Fruit fly (Drosophila melanogaster) whole organism, embryonic: Measurements from ENCODE around the gene CG6893.

Source experiments
- Abd-B ChIP-seq: fragments of 200-800 bp; sonication (Bioruptor generic); optimal IDR thresholded peaks from 2 replicates; lab custom pipeline; 2018; ENCODE audit warnings: missing biosample characterization, mild to moderate bottlenecking, missing genetic modification characterization, moderate library complexity
- Ada2b ChIP-seq: fragments of 200-800 bp; sonication (Bioruptor generic); IDR thresholded peaks from 2 replicates; pipeline ENCODE4 v1.3.6; 2022; ENCODE audit warnings: missing biosample characterization, missing genetic modification characterization
- Atf-2 ChIP-seq: fragments of 200-800 bp; sonication (Bioruptor generic); optimal IDR thresholded peaks from 2 replicates; lab custom pipeline; 2016; ENCODE audit warnings: missing biosample characterization, missing genetic modification characterization
- CG1024 ChIP-seq: fragments of 200-800 bp; sonication (Bioruptor generic); IDR thresholded peaks from 2 replicates; pipeline ENCODE4 v1.3.6; 2022; ENCODE audit warnings: missing biosample characterization, missing genetic modification characterization
- CG10366 ChIP-seq: fragments of 200-800 bp; sonication (Bioruptor generic); IDR thresholded peaks from 2 replicates; pipeline ENCODE4 v1.3.6; 2022; ENCODE audit warnings: missing biosample characterization, missing genetic modification characterization
- CG11247 ChIP-seq: fragments of 200-800 bp; sonication (Bioruptor generic); IDR thresholded peaks from 2 replicates; pipeline ENCODE4 v1.3.6; 2022; ENCODE audit warnings: missing biosample characterization, missing genetic modification characterization
- CG12659 ChIP-seq: fragments of 200-800 bp; sonication (Bioruptor generic); optimal IDR thresholded peaks from 3 replicates; lab custom pipeline; 2017; ENCODE audit warnings: mild to moderate bottlenecking, missing biosample characterization, missing genetic modification reagents, missing genetic modification characterization
- CG13123 ChIP-seq: fragments of 200-800 bp; sonication (Bioruptor generic); optimal IDR thresholded peaks from 2 replicates; lab custom pipeline; 2016; ENCODE audit warnings: missing biosample characterization, missing genetic modification characterization
- CG16815 ChIP-seq: fragments of 200-800 bp; sonication (Bioruptor generic); optimal IDR thresholded peaks from 3 replicates; lab custom pipeline; 2017; ENCODE audit warnings: missing biosample characterization, mild to moderate bottlenecking, missing genetic modification characterization
- CG17385 ChIP-seq: fragments of 200-800 bp; sonication (Bioruptor generic); optimal IDR thresholded peaks from 3 replicates; lab custom pipeline; 2018; ENCODE audit warnings: missing biosample characterization, mild to moderate bottlenecking, missing genetic modification characterization
- CG17802 ChIP-seq: fragments of 200-800 bp; sonication (Bioruptor generic); optimal IDR thresholded peaks from 2 replicates; lab custom pipeline; 2018; ENCODE audit warnings: missing biosample characterization, mild to moderate bottlenecking, missing genetic modification characterization, moderate library complexity
- CG17912 ChIP-seq: fragments of 200-800 bp; sonication (Bioruptor generic); optimal IDR thresholded peaks from 2 replicates; lab custom pipeline; 2018; ENCODE audit warnings: missing biosample characterization, mild to moderate bottlenecking, missing genetic modification characterization
- CG18262 ChIP-seq: fragments of 200-800 bp; optimal IDR thresholded peaks from 3 replicates; lab custom pipeline; 2019; ENCODE audit warnings: missing biosample characterization, mild to moderate bottlenecking, missing genetic modification characterization, moderate library complexity
- CG2199 ChIP-seq: fragments of 200-800 bp; sonication (Bioruptor generic); IDR thresholded peaks from 3 replicates; pipeline ENCODE4 v1.3.6; 2022; ENCODE audit warnings: missing biosample characterization, missing genetic modification characterization
- CG3281 ChIP-seq: fragments of 200-800 bp; sonication (Bioruptor generic); optimal IDR thresholded peaks from 3 replicates; lab custom pipeline; 2017; ENCODE audit warnings: missing biosample characterization, mild to moderate bottlenecking, missing genetic modification characterization
- CG3838 ChIP-seq: fragments of 200-800 bp; sonication (Bioruptor generic); optimal IDR thresholded peaks from 3 replicates; lab custom pipeline; 2016; ENCODE audit warnings: missing biosample characterization, missing genetic modification characterization
- CG4282 ChIP-seq: fragments of 200-800 bp; sonication (Bioruptor generic); optimal IDR thresholded peaks from 2 replicates; lab custom pipeline; 2016; ENCODE audit warnings: missing biosample characterization, missing genetic modification characterization
- CG5180 ChIP-seq: fragments of 200-800 bp; sonication (Bioruptor generic); optimal IDR thresholded peaks from 3 replicates; lab custom pipeline; 2017; ENCODE audit warnings: missing biosample characterization, missing genetic modification characterization, mild to moderate bottlenecking, moderate library complexity, missing genetic modification reagents
- CG7372 ChIP-seq: fragments of 200-800 bp; sonication (Bioruptor generic); IDR thresholded peaks from 2 replicates; pipeline ENCODE4 v1.3.6; 2022; ENCODE audit warnings: missing biosample characterization, missing genetic modification characterization
- CG7963 ChIP-seq: fragments of 200-800 bp; sonication (Bioruptor generic); IDR thresholded peaks from 3 replicates; pipeline ENCODE4 v1.3.6; 2022; ENCODE audit warnings: missing biosample characterization, missing genetic modification characterization; ENCODE audit not compliant: partially characterized antibody
- Dip2 ChIP-seq: fragments of 200-800 bp; sonication (Bioruptor generic); IDR thresholded peaks from 2 replicates; pipeline ENCODE4 v1.3.6; 2022; ENCODE audit warnings: missing biosample characterization, missing genetic modification characterization
- Dp ChIP-seq: fragments of 200-800 bp; sonication (Bioruptor generic); optimal IDR thresholded peaks from 2 replicates; lab custom pipeline; 2018; ENCODE audit warnings: missing biosample characterization, mild to moderate bottlenecking, missing genetic modification characterization, moderate library complexity
- Ets97D ChIP-seq: fragments of 200-800 bp; sonication (Bioruptor generic); optimal IDR thresholded peaks from 3 replicates; lab custom pipeline; 2016; ENCODE audit warnings: missing biosample characterization, missing genetic modification characterization
- Fer2 ChIP-seq: fragments of 200-800 bp; sonication (Bioruptor generic); optimal IDR thresholded peaks from 2 replicates; lab custom pipeline; 2018; ENCODE audit warnings: missing biosample characterization, mild to moderate bottlenecking, missing genetic modification characterization, moderate library complexity
- HLH54F ChIP-seq: fragments of 200-800 bp; sonication (Bioruptor generic); optimal IDR thresholded peaks from 3 replicates; lab custom pipeline; 2016; ENCODE audit warnings: missing biosample characterization, missing genetic modification characterization
- Jarid2 ChIP-seq: fragments of 200-800 bp; sonication (Bioruptor generic); optimal IDR thresholded peaks from 3 replicates; lab custom pipeline; 2017; ENCODE audit warnings: mild to moderate bottlenecking, missing biosample characterization, missing genetic modification reagents, missing genetic modification characterization
- Kr ChIP-seq: fragments of 200-800 bp; sonication (Bioruptor generic); optimal IDR thresholded peaks from 2 replicates; lab custom pipeline; 2017; ENCODE audit warnings: missing biosample characterization, mild to moderate bottlenecking, missing genetic modification characterization
- Lim3 ChIP-seq: fragments of 200-800 bp; sonication (Bioruptor generic); IDR thresholded peaks from 2 replicates; pipeline ENCODE4 v1.3.6; 2022; ENCODE audit warnings: missing biosample characterization, missing genetic modification characterization
- MBD-R2 ChIP-seq: fragments of 200-800 bp; sonication (Bioruptor generic); IDR thresholded peaks from 2 replicates; pipeline ENCODE4 v1.3.6; 2022; ENCODE audit warnings: missing biosample characterization, missing genetic modification characterization
- Max ChIP-seq: fragments of 200-800 bp; sonication (Bioruptor generic); optimal IDR thresholded peaks from 2 replicates; lab custom pipeline; 2016; ENCODE audit warnings: missing biosample characterization, mild to moderate bottlenecking, missing genetic modification characterization
- Meics ChIP-seq: fragments of 200-800 bp; sonication (Bioruptor generic); optimal IDR thresholded peaks from 2 replicates; lab custom pipeline; 2017; ENCODE audit warnings: missing biosample characterization, mild to moderate bottlenecking, missing genetic modification characterization
- Mrtf ChIP-seq: fragments of 200-800 bp; sonication (Bioruptor generic); IDR thresholded peaks from 3 replicates; pipeline ENCODE4 v1.3.6; 2022; ENCODE audit warnings: missing biosample characterization, missing genetic modification characterization
- PHDP ChIP-seq: fragments of 200-800 bp; sonication (Bioruptor generic); optimal IDR thresholded peaks from 3 replicates; lab custom pipeline; 2018; ENCODE audit warnings: missing biosample characterization, mild to moderate bottlenecking, missing genetic modification characterization, moderate library complexity
- Rx ChIP-seq: fragments of 200-800 bp; sonication (Bioruptor generic); IDR thresholded peaks from 2 replicates; pipeline ENCODE4 v1.3.6; 2022; ENCODE audit warnings: missing biosample characterization, missing genetic modification characterization
- Spps ChIP-seq: fragments of 200-800 bp; sonication (Bioruptor generic); optimal IDR thresholded peaks from 2 replicates; lab custom pipeline; 2018; ENCODE audit warnings: missing biosample characterization, mild to moderate bottlenecking, missing genetic modification characterization
- Usf ChIP-seq: fragments of 200-800 bp; sonication (Bioruptor generic); optimal IDR thresholded peaks from 2 replicates; lab custom pipeline; 2017; ENCODE audit warnings: missing genotype, missing biosample characterization, missing genetic modification characterization
- cato ChIP-seq: fragments of 200-800 bp; sonication (Bioruptor generic); optimal IDR thresholded peaks from 2 replicates; lab custom pipeline; 2016; ENCODE audit warnings: missing biosample characterization, missing genetic modification characterization, borderline replicate concordance
- gro ChIP-seq: fragments of 200-800 bp; sonication (Bioruptor generic); optimal IDR thresholded peaks from 2 replicates; lab custom pipeline; 2016; ENCODE audit warnings: missing biosample characterization, missing genetic modification characterization
- hth ChIP-seq: fragments of >200 bp; optimal IDR thresholded peaks from 2 replicates; lab custom pipeline; 2017; ENCODE audit warnings: inconsistent platforms
- kay ChIP-seq: fragments of 200-800 bp; sonication (Bioruptor generic); optimal IDR thresholded peaks from 2 replicates; lab custom pipeline; 2016; ENCODE audit warnings: missing biosample characterization, missing genetic modification characterization
- nmo ChIP-seq: fragments of 200-800 bp; sonication (Bioruptor generic); optimal IDR thresholded peaks from 2 replicates; lab custom pipeline; 2018; ENCODE audit warnings: missing biosample characterization, mild to moderate bottlenecking, missing genetic modification characterization, moderate library complexity
- oc ChIP-seq: fragments of 200-800 bp; sonication (Bioruptor generic); optimal IDR thresholded peaks from 2 replicates; lab custom pipeline; 2018; ENCODE audit warnings: missing biosample characterization, mild to moderate bottlenecking, missing genetic modification characterization, moderate library complexity
- odd ChIP-seq: fragments of 200-800 bp; sonication (Bioruptor generic); optimal IDR thresholded peaks from 2 replicates; lab custom pipeline; 2017; ENCODE audit warnings: missing biosample characterization, mild to moderate bottlenecking, missing genetic modification characterization
- onecut ChIP-seq: fragments of 200-800 bp; sonication (Bioruptor generic); IDR thresholded peaks from 2 replicates; pipeline ENCODE4 v1.3.6; 2022; ENCODE audit warnings: missing biosample characterization, missing genetic modification characterization
- sim ChIP-seq: fragments of 200-800 bp; sonication (Bioruptor generic); IDR thresholded peaks from 2 replicates; pipeline ENCODE4 v1.3.6; 2022; ENCODE audit warnings: missing biosample characterization, missing genetic modification characterization
- slbo ChIP-seq: fragments of 200-800 bp; sonication (Bioruptor generic); IDR thresholded peaks from 2 replicates; pipeline ENCODE4 v1.3.6; 2022; ENCODE audit warnings: missing biosample characterization, missing genetic modification characterization
- ssp ChIP-seq: fragments of 200-800 bp; sonication (Bioruptor generic); IDR thresholded peaks from 2 replicates; pipeline ENCODE4 v1.3.6; 2022; ENCODE audit warnings: missing biosample characterization, missing genetic modification characterization
- tll ChIP-seq, 2 experiments: fragments of 200-800 bp in 1 of 2; fragments of >200 bp in 1 of 2; sonication (Bioruptor generic) in 1 of 2; optimal IDR thresholded peaks; 2 replicates each; lab custom pipeline; 2017 to 2019; ENCODE audit warnings: missing biosample characterization in 2 of 2, missing genetic modification characterization in 2 of 2, mild to moderate bottlenecking in 1 of 2, moderate library complexity in 1 of 2
- unpg ChIP-seq: fragments of 200-800 bp; sonication (Bioruptor generic); optimal IDR thresholded peaks from 3 replicates; lab custom pipeline; 2018; ENCODE audit warnings: missing biosample characterization, mild to moderate bottlenecking, missing genetic modification characterization, moderate library complexity
- zf30C ChIP-seq: fragments of 200-800 bp; sonication (Bioruptor generic); optimal IDR thresholded peaks from 3 replicates; lab custom pipeline; 2018; ENCODE audit warnings: missing biosample characterization, mild to moderate bottlenecking, missing genetic modification characterization

The CG6893 gene

dm6 chr3L:18681550-18682217, 12.3 kb upstream of the CG6893 start, which contains the start of the genes Sgf11 and CG32202 (continued):
- TF ChIP-seq CG7372 (GFP tag; lab: Robert Waterston, UW) (peak; percentile 42; the same call in 1 of the 2 replicates), tll (GFP tag; optimal IDR thresholded peaks at IDR 0.05; lab: Kevin White, UChicago) (no peak), Fer2 (tag; lab: Kevin White, UChicago) (peak; percentile 36), CG3281 (GFP tag; lab: Kevin White, UChicago) (peak; percentile 15), PHDP (tag; lab: Kevin White, UChicago) (peak; percentile 74), nmo (GFP tag; lab: Kevin White, UChicago) (peak; percentile 85), Ada2b (0 out of 2 replicates have a peak, but pooled peaks have one; percentile 7), odd (GFP tag; lab: Kevin White, UChicago) (peak; percentile 28), CG13123 (GFP tag; lab: Kevin White, UChicago) (peak; percentile 19), CG18262 (peak; percentile 70), Usf (GFP tag; lab: Kevin White, UChicago) (no peak), Dp (GFP tag; lab: Kevin White, UChicago) (peak; percentile 7), Ets97D (GFP tag; lab: Kevin White, UChicago) (peak; percentile 46), CG4282 (no peak), CG7963 (GFP tag; lab: Robert Waterston, UW) (no peak), HLH54F (GFP tag; lab: Kevin White, UChicago) (peak; percentile 22), CG1024 (GFP tag; lab: Robert Waterston, UW) (no peak), Meics (GFP tag; lab: Kevin White, UChicago) (peak; percentile 75), CG16815 (peak; percentile 47), CG11247 (GFP tag; lab: Robert Waterston, UW) (no peak), zf30C (GFP tag; lab: Kevin White, UChicago) (no peak), CG2199 (GFP tag; lab: Robert Waterston, UW) (0 out of 3 replicates have a peak, but pooled peaks have one; percentile 31), Rx (GFP tag; lab: Robert Waterston, UW) (no peak), CG17802 (no peak), CG10366 (GFP tag; lab: Robert Waterston, UW) (peak; percentile 45; the same call in 1 of the 2 replicates), CG5180 (GFP tag; lab: Kevin White, UChicago) (no peak), Lim3 (GFP tag; lab: Robert Waterston, UW) (no peak), Kr (GFP tag; lab: Kevin White, UChicago) (no peak), cato (GFP tag; lab: Kevin White, UChicago) (peak; percentile 46), Max (no peak), gro (GFP tag; lab: Kevin White, UChicago) (no peak), kay (GFP tag; lab: Kevin White, UChicago) (peak; percentile 49), ssp (GFP tag; lab: Robert Waterston, UW) (no peak), oc (no peak), onecut (GFP tag; lab: Robert Waterston, UW) (0 out of 2 replicates have a peak, but pooled peaks have one; percentile 18), Spps (no peak), unpg (GFP tag; lab: Kevin White, UChicago) (peak; percentile 68), Mrtf (no peak), Atf-2 (no peak), MBD-R2 (peak; percentile 48), Jarid2 (GFP tag; lab: Kevin White, UChicago) (no peak), CG17385 (GFP tag; lab: Kevin White, UChicago) (peak; percentile 52), hth (lab: Kevin White, UChicago) (no peak), CG17912 (GFP tag; lab: Kevin White, UChicago) (no peak), slbo (GFP tag; lab: Robert Waterston, UW) (peak; percentile 72), CG3838 (no peak), CG12659 (peak; percentile 88), Abd-B (GFP tag; lab: Kevin White, UChicago) (no peak), sim (GFP tag; lab: Robert Waterston, UW) (no peak), Dip2 (GFP tag; lab: Robert Waterston, UW) (no peak)
